Fruit fly (Drosophila melanogaster): ENCODE results near the gene eca.

- peak; percentile 65 for TF ChIP-seq achi (GFP tag; optimal IDR thresholded peaks at IDR 0.05)
- TF ChIP-seq CG16779 (tag; optimal IDR thresholded peaks at IDR 0.05) = no peak
- no peak for TF ChIP-seq CG9139 (GFP tag; optimal IDR thresholded peaks at IDR 0.05)
- no peak for TF ChIP-seq Blimp-1 (GFP tag; optimal IDR thresholded peaks at IDR 0.05)
- TF ChIP-seq CG10669 (GFP tag; optimal IDR thresholded peaks at IDR 0.05) = no peak
- no peak for TF ChIP-seq CG4318 (GFP tag; optimal IDR thresholded peaks at IDR 0.05)
- no peak for TF ChIP-seq Hr39 (GFP tag; optimal IDR thresholded peaks at IDR 0.05)
- no peak for TF ChIP-seq CG15336 (GFP tag; IDR thresholded peaks at IDR 0.05)
- no peak for TF ChIP-seq Gug (GFP tag; IDR thresholded peaks at IDR 0.05)
Observed at dm6 chr3R:9637361-9637760, 47.9 kb downstream of the eca start, which contains the start of gene Scm.

All from whole organism, prepupa.